Worm (Caenorhabditis elegans) whole organism, L4/young adult: ENCODE results near the gene eral-1.

Experiments
- W03F9.2 ChIP-seq: fragments of 150-350 bp; optimal IDR thresholded peaks from 2 replicates; lab custom pipeline; 2014; ENCODE audit warnings: missing biosample characterization, missing genetic modification characterization
- dao-5 ChIP-seq: sonication (generic microtip); optimal IDR thresholded peaks from 2 replicates; lab custom pipeline; 2016; ENCODE audit warnings: missing genotype, missing genetic modification characterization, moderate library complexity, missing compliant biosample characterization
- him-1 ChIP-seq: sonication (generic microtip); optimal IDR thresholded peaks from 2 replicates; lab custom pipeline; 2016; ENCODE audit warnings: missing genotype, missing genetic modification reagents, missing genetic modification characterization, missing compliant biosample characterization

- TF ChIP-seq W03F9.2 (no peak), dao-5 (tag; lab: Kevin White, UChicago) (no peak), him-1 (tag; lab: Kevin White, UChicago) (no peak)
These were observed 30.5 kb upstream of the eral-1 start for ce11 chrII:9619995-9620535.
